Fruit fly (Drosophila melanogaster) whole organism, embryonic: ENCODE data around the gene ova.

Source experiments
- CG16813 ChIP-seq: fragments of 200-800 bp; sonication (Bioruptor generic); IDR thresholded peaks from 3 replicates; pipeline ENCODE4 v1.3.6; 2022; ENCODE audit warnings: missing biosample characterization, missing genetic modification characterization; ENCODE audit not compliant: partially characterized antibody
- Hr51 ChIP-seq, 2 experiments: fragments of 200-800 bp; sonication (Bioruptor generic); optimal IDR thresholded peaks; 2 replicates in 1 of 2; 3 replicates in 1 of 2; lab custom pipeline; 2016 to 2018; ENCODE audit warnings: missing biosample characterization in 2 of 2, missing genetic modification characterization in 2 of 2, mild to moderate bottlenecking in 1 of 2, moderate library complexity in 1 of 2
- kay ChIP-seq: fragments of 200-800 bp; sonication (Bioruptor generic); optimal IDR thresholded peaks from 2 replicates; lab custom pipeline; 2016; ENCODE audit warnings: missing biosample characterization, missing genetic modification characterization
- psq ChIP-seq: fragments of 200-800 bp; sonication (Bioruptor generic); optimal IDR thresholded peaks from 2 replicates; lab custom pipeline; 2017; ENCODE audit warnings: missing biosample characterization, missing genetic modification characterization
- repo ChIP-seq: fragments of 200-800 bp; sonication (Bioruptor generic); optimal IDR thresholded peaks from 2 replicates; lab custom pipeline; 2016; ENCODE audit warnings: missing biosample characterization, missing genetic modification characterization

- no peak for TF ChIP-seq kay (GFP tag; lab: Kevin White, UChicago)
- TF ChIP-seq repo (GFP tag; lab: Kevin White, UChicago): no peak
- TF ChIP-seq Hr51 (GFP tag; optimal IDR thresholded peaks at IDR 0.05; lab: Kevin White, UChicago): no peak
- no peak for TF ChIP-seq psq (GFP tag; lab: Kevin White, UChicago)
- no peak for TF ChIP-seq CG16813 (GFP tag; lab: Robert Waterston, UW)
Measured at dm6 chr2L:10251592-10251991, 20.1 kb upstream of the ova start, which contains the start of gene Ror.
